Worm (Caenorhabditis elegans) whole organism, mixed stage, embryonic: ENCODE results near the gene del-1.
A peak's percentile ranks its signal among the peaks of the same experiment; 100 is the strongest.

ENCODE experiments used
- M03D4.4 ChIP-seq: sonication (generic microtip); optimal IDR thresholded peaks from 2 replicates; lab custom pipeline; 2017; ENCODE audit warnings: mild to moderate bottlenecking, missing genetic modification characterization, missing compliant biosample characterization
- bed-3 ChIP-seq: fragments of 200-800 bp; sonication (Bioruptor generic); optimal IDR thresholded peaks from 3 replicates; lab custom pipeline; 2018; ENCODE audit warnings: mild to moderate bottlenecking, missing genetic modification characterization, moderate library complexity, missing compliant biosample characterization
- blmp-1 ChIP-seq: fragments of 150-350 bp; optimal IDR thresholded peaks from 2 replicates; lab custom pipeline; 2014; ENCODE audit warnings: missing biosample characterization, missing genetic modification characterization
- ceh-39 ChIP-seq: fragments of 150-350 bp; optimal IDR thresholded peaks from 2 replicates; lab custom pipeline; 2014; ENCODE audit warnings: missing biosample characterization, missing genetic modification characterization
- ceh-43 ChIP-seq: fragments of 200-800 bp; sonication (Bioruptor generic); optimal IDR thresholded peaks from 2 replicates; lab custom pipeline; 2018; ENCODE audit warnings: mild to moderate bottlenecking, missing genetic modification characterization, moderate library complexity, missing compliant biosample characterization
- ceh-83 ChIP-seq: fragments of 200-800 bp; sonication (Bioruptor generic); optimal IDR thresholded peaks from 2 replicates; lab custom pipeline; 2018; ENCODE audit warnings: mild to moderate bottlenecking, missing genetic modification characterization, missing compliant biosample characterization
- ces-1 ChIP-seq: fragments of 150-350 bp; optimal IDR thresholded peaks from 2 replicates; lab custom pipeline; 2014; ENCODE audit warnings: missing biosample characterization, missing genetic modification reagents, missing genetic modification characterization
- cnd-1 ChIP-seq: fragments of 200-800 bp; sonication (Bioruptor generic); optimal IDR thresholded peaks from 2 replicates; lab custom pipeline; 2018; ENCODE audit warnings: mild to moderate bottlenecking, missing genetic modification characterization, missing compliant biosample characterization
- drap-1 ChIP-seq: fragments of 200-800 bp; sonication (Bioruptor generic); optimal IDR thresholded peaks from 3 replicates; lab custom pipeline; 2018; ENCODE audit warnings: mild to moderate bottlenecking, missing genetic modification characterization, missing compliant biosample characterization
- elt-1 ChIP-seq: sonication (generic microtip); optimal IDR thresholded peaks from 2 replicates; lab custom pipeline; 2017; ENCODE audit warnings: missing genetic modification characterization, mild to moderate bottlenecking, missing compliant biosample characterization, antibody characterized with exemption, moderate library complexity, borderline replicate concordance; ENCODE audit not compliant: insufficient read depth
- elt-3 ChIP-seq: fragments of 150-350 bp; optimal IDR thresholded peaks from 2 replicates; lab custom pipeline; 2014; ENCODE audit warnings: missing biosample characterization, missing genetic modification characterization
- flh-1 ChIP-seq: fragments of 200-800 bp; sonication (Bioruptor generic); optimal IDR thresholded peaks from 2 replicates; lab custom pipeline; 2018; ENCODE audit warnings: mild to moderate bottlenecking, missing genetic modification characterization, moderate library complexity, missing compliant biosample characterization
- ham-2 ChIP-seq: fragments of 200-800 bp; sonication (Bioruptor generic); optimal IDR thresholded peaks from 2 replicates; lab custom pipeline; 2018; ENCODE audit warnings: mild to moderate bottlenecking, missing genetic modification characterization, missing compliant biosample characterization
- hlh-1 ChIP-seq: fragments of 150-350 bp; optimal IDR thresholded peaks from 2 replicates; lab custom pipeline; 2014; ENCODE audit warnings: missing biosample characterization, missing genetic modification reagents, missing genetic modification characterization
- lin-13 ChIP-seq: fragments of 150-350 bp; optimal IDR thresholded peaks from 2 replicates; lab custom pipeline; 2014; ENCODE audit warnings: missing biosample characterization, missing genetic modification characterization
- lin-32 ChIP-seq: fragments of 200-800 bp; sonication (Bioruptor generic); optimal IDR thresholded peaks from 2 replicates; lab custom pipeline; 2018; ENCODE audit warnings: mild to moderate bottlenecking, missing genetic modification characterization, missing compliant biosample characterization
- lsy-2 ChIP-seq: fragments of 150-350 bp; optimal IDR thresholded peaks from 2 replicates; lab custom pipeline; 2014; ENCODE audit warnings: missing biosample characterization, missing genetic modification characterization
- mab-5 ChIP-seq: fragments of 150-350 bp; optimal IDR thresholded peaks from 2 replicates; lab custom pipeline; 2014; ENCODE audit warnings: missing biosample characterization, missing genetic modification characterization
- mep-1 ChIP-seq: fragments of 150-350 bp; optimal IDR thresholded peaks from 2 replicates; lab custom pipeline; 2017; ENCODE audit warnings: missing biosample characterization, missing genetic modification reagents, missing genetic modification characterization, inconsistent platforms
- mls-2 ChIP-seq: sonication (generic microtip); optimal IDR thresholded peaks from 2 replicates; lab custom pipeline; 2016; ENCODE audit warnings: mild to moderate bottlenecking, missing genetic modification characterization, moderate library complexity, missing compliant biosample characterization
- nhr-12 ChIP-seq: fragments of 150-350 bp; optimal IDR thresholded peaks from 2 replicates; lab custom pipeline; 2014; ENCODE audit warnings: missing biosample characterization, missing genetic modification characterization
- nhr-2 ChIP-seq: fragments of 150-350 bp; optimal IDR thresholded peaks from 2 replicates; lab custom pipeline; 2014; ENCODE audit warnings: missing biosample characterization, missing genetic modification characterization
- nhr-237 ChIP-seq: fragments of 150-350 bp; optimal IDR thresholded peaks from 2 replicates; lab custom pipeline; 2014; ENCODE audit warnings: missing biosample characterization, missing genetic modification characterization
- nhr-28 ChIP-seq: fragments of 150-350 bp; optimal IDR thresholded peaks from 2 replicates; lab custom pipeline; 2014; ENCODE audit warnings: missing biosample characterization, missing genetic modification characterization
- nhr-76 ChIP-seq: sonication (generic microtip); optimal IDR thresholded peaks from 2 replicates; lab custom pipeline; 2017; ENCODE audit warnings: missing biosample characterization, missing genetic modification characterization
- pha-4 ChIP-seq: fragments of 150-350 bp; optimal IDR thresholded peaks from 2 replicates; lab custom pipeline; 2018; ENCODE audit warnings: missing biosample characterization, missing genetic modification reagents, missing genetic modification characterization
- sem-2 ChIP-seq: fragments of 200-800 bp; sonication (Bioruptor generic); optimal IDR thresholded peaks from 2 replicates; lab custom pipeline; 2018; ENCODE audit warnings: mild to moderate bottlenecking, missing genetic modification characterization, missing compliant biosample characterization
- snpc-4 ChIP-seq: fragments of 150-350 bp; optimal IDR thresholded peaks from 2 replicates; lab custom pipeline; 2014; ENCODE audit warnings: missing biosample characterization, missing genetic modification characterization
- sptf-1 ChIP-seq: sonication (generic microtip); optimal IDR thresholded peaks from 2 replicates; lab custom pipeline; 2017; ENCODE audit warnings: mild to moderate bottlenecking, missing genetic modification characterization, moderate library complexity, missing compliant biosample characterization
- tbx-8 ChIP-seq: fragments of 200-800 bp; sonication (Bioruptor generic); optimal IDR thresholded peaks from 2 replicates; lab custom pipeline; 2018; ENCODE audit warnings: mild to moderate bottlenecking, missing genetic modification characterization, moderate library complexity, missing compliant biosample characterization
- unc-120 ChIP-seq: sonication (generic microtip); optimal IDR thresholded peaks from 2 replicates; lab custom pipeline; 2017; ENCODE audit warnings: missing genetic modification characterization, missing compliant biosample characterization; ENCODE audit not compliant: poor library complexity, severe bottlenecking
- unc-39 ChIP-seq: fragments of 150-350 bp; optimal IDR thresholded peaks from 2 replicates; lab custom pipeline; 2014; ENCODE audit warnings: missing biosample characterization, missing genetic modification characterization
- unc-62 ChIP-seq: fragments of 150-350 bp; optimal IDR thresholded peaks from 2 replicates; lab custom pipeline; 2014; ENCODE audit warnings: missing biosample characterization, missing genetic modification reagents, missing genetic modification characterization
- zip-8 ChIP-seq: fragments of 150-350 bp; optimal IDR thresholded peaks from 2 replicates; lab custom pipeline; 2014; ENCODE audit warnings: missing biosample characterization, missing genetic modification characterization
- ztf-11 ChIP-seq: fragments of 150-350 bp; optimal IDR thresholded peaks from 2 replicates; lab custom pipeline; 2014; ENCODE audit warnings: missing biosample characterization, missing genetic modification characterization

The del-1 gene

ce11 chrX:14296559-14296958 is 28.7 kb downstream of the del-1 start, which contains the start of gene madd-3:
Gene madd-3, minus strand, starts transcription at chrX:14296659.
- no peak for TF ChIP-seq snpc-4 (tag; lab: Kevin White, UChicago)
- TF ChIP-seq pha-4 (tag; lab: Kevin White, UChicago) = no peak

DNA sequence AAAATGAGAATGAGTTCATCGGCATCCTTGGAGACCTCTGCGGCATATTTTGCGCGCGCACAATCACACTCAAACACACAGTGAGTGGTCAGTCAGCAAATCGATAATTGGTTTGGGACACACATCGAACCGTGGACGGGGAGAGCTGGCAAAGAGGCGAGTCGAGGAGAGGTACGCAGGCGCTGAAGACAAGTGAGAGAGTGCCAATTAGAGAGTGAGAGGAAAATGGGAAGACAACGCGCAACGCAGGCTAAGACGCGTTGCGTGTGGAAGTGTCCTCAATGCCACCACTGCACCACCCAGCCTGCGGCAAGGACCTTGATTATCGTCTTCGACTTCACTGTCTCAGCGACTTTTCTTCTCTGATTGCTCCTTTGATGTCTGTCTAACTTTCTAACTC is 29.3 kb downstream of the del-1 start:
- TF ChIP-seq nhr-2 (tag; lab: Kevin White, UChicago) (no peak), ceh-39 (tag; lab: Kevin White, UChicago) (peak; percentile 99), bed-3 (GFP tag; lab: Kevin White, UChicago) (no peak), nhr-237 (tag; lab: Kevin White, UChicago) (peak; percentile 22), snpc-4 (tag; lab: Kevin White, UChicago) (no peak), mab-5 (tag; lab: Kevin White, UChicago) (no peak), blmp-1 (tag; lab: Kevin White, UChicago) (no peak), hlh-1 (peak; percentile 57), elt-3 (tag; lab: Kevin White, UChicago) (no peak), unc-120 (tag; lab: Kevin White, UChicago) (peak; percentile 70), unc-62 (GFP tag; lab: Kevin White, UChicago) (peak; percentile 56), ham-2 (peak; percentile 6), M03D4.4 (tag; lab: Kevin White, UChicago) (no peak), mep-1 (tag; lab: Kevin White, UChicago) (peak; percentile 38), sem-2 (no peak), sptf-1 (tag; lab: Kevin White, UChicago) (peak; percentile 22), cnd-1 (tag; lab: Kevin White, UChicago) (peak; percentile 62), ceh-83 (GFP tag; lab: Kevin White, UChicago) (no peak), tbx-8 (GFP tag; lab: Kevin White, UChicago) (no peak), elt-1 (tag; lab: Kevin White, UChicago) (no peak), zip-8 (tag; lab: Kevin White, UChicago) (no peak), lsy-2 (tag; lab: Kevin White, UChicago) (peak; percentile 54), nhr-28 (tag; lab: Kevin White, UChicago) (no peak), lin-13 (peak; percentile 45), ztf-11 (tag; lab: Kevin White, UChicago) (no peak), ceh-43 (peak; percentile 20), pha-4 (tag; lab: Kevin White, UChicago) (peak; percentile 37), nhr-12 (tag; lab: Kevin White, UChicago) (no peak), nhr-76 (tag; lab: Kevin White, UChicago) (no peak), unc-39 (tag; lab: Kevin White, UChicago) (no peak), mls-2 (tag; lab: Kevin White, UChicago) (peak; percentile 81), ces-1 (GFP tag; lab: Kevin White, UChicago) (peak; percentile 76), flh-1 (GFP tag; lab: Kevin White, UChicago) (no peak), drap-1 (peak; percentile 67), lin-32 (no peak)

ce11 chrX:14303078-14303477 is 35.2 kb downstream of the del-1 start, which contains the start of gene C11H1.5:
Gene C11H1.5, minus strand, starts transcription at chrX:14303178.
- TF ChIP-seq drap-1 (no peak), hlh-1 (no peak), elt-1 (tag; lab: Kevin White, UChicago) (no peak), tbx-8 (GFP tag; lab: Kevin White, UChicago) (no peak), nhr-12 (tag; lab: Kevin White, UChicago) (no peak), lsy-2 (tag; lab: Kevin White, UChicago) (no peak), unc-62 (GFP tag; lab: Kevin White, UChicago) (no peak), nhr-2 (tag; lab: Kevin White, UChicago) (no peak), mab-5 (tag; lab: Kevin White, UChicago) (no peak)

- no peak for TF ChIP-seq ceh-83 (GFP tag; lab: Kevin White, UChicago)
- no peak for TF ChIP-seq nhr-2 (tag; lab: Kevin White, UChicago)
- no peak for TF ChIP-seq nhr-237 (tag; lab: Kevin White, UChicago)
These were observed 39.8 kb downstream of the del-1 start, which contains the start of gene gphr-2 for ce11 chrX:14307667-14308066. Gene gphr-2, minus strand, starts transcription at chrX:14307767.
